Worm (Caenorhabditis elegans): ENCODE data around the gene F35C11.6.

Gene F35C11.6

ce11 chrII:8216922-8217321 lies 42.0 kb downstream of the F35C11.6 start, which contains the start of gene ifg-1:
TSS of gene ifg-1 (plus strand) at chrII:8217222.
- TF ChIP-seq ztf-11 (tag; optimal IDR thresholded peaks at IDR 0.05) (no peak), dmd-4 (tag; optimal IDR thresholded peaks at IDR 0.05) (no peak), sma-9 (GFP tag; optimal IDR thresholded peaks at IDR 0.05) (no peak), sma-9 (tag; optimal IDR thresholded peaks at IDR 0.05) (no peak), elt-1 (tag; optimal IDR thresholded peaks at IDR 0.05) (no peak), nhr-237 (tag; optimal IDR thresholded peaks at IDR 0.05) (no peak), unc-55 (GFP tag; optimal IDR thresholded peaks at IDR 0.05) (no peak), lsy-2 (tag; optimal IDR thresholded peaks at IDR 0.05) (no peak), F13H6.1 (tag; optimal IDR thresholded peaks at IDR 0.05) (no peak), ceh-82 (tag; optimal IDR thresholded peaks at IDR 0.05) (no peak), Y55F3AM.14 (GFP tag; optimal IDR thresholded peaks at IDR 0.05) (no peak), nhr-129 (tag; optimal IDR thresholded peaks at IDR 0.05) (no peak)

- TF ChIP-seq ama-1 (optimal IDR thresholded peaks at IDR 0.05) (no peak), sem-4 (tag; optimal IDR thresholded peaks at IDR 0.05) (no peak), unc-55 (GFP tag; optimal IDR thresholded peaks at IDR 0.05) (peak; percentile 70), ZK546.5 (tag; optimal IDR thresholded peaks at IDR 0.05) (no peak), lin-11 (tag; optimal IDR thresholded peaks at IDR 0.05) (no peak), unc-39 (tag; optimal IDR thresholded peaks at IDR 0.05) (no peak), nhr-6 (tag; optimal IDR thresholded peaks at IDR 0.05) (peak; percentile 38), gmeb-1 (tag; optimal IDR thresholded peaks at IDR 0.05) (peak; percentile 51), ztf-1 (GFP tag; conservative IDR thresholded peaks at IDR 0.05) (no peak), ceh-16 (tag; optimal IDR thresholded peaks at IDR 0.05) (no peak), aly-2 (tag; optimal IDR thresholded peaks at IDR 0.05) (no peak), mab-5 (tag; optimal IDR thresholded peaks at IDR 0.05) (no peak), nhr-21 (tag; optimal IDR thresholded peaks at IDR 0.05) (no peak), dmd-4 (tag; optimal IDR thresholded peaks at IDR 0.05) (no peak), nhr-23 (tag; optimal IDR thresholded peaks at IDR 0.05) (no peak), nhr-25 (tag; optimal IDR thresholded peaks at IDR 0.05) (peak; percentile 25), nhr-12 (tag; optimal IDR thresholded peaks at IDR 0.05) (no peak), sma-9 (GFP tag; optimal IDR thresholded peaks at IDR 0.05) (peak; percentile 49), sma-9 (tag; optimal IDR thresholded peaks at IDR 0.05) (no peak), blmp-1 (tag; optimal IDR thresholded peaks at IDR 0.05; ENCODE audit: insufficient read depth) (no peak), alr-1 (tag; optimal IDR thresholded peaks at IDR 0.05) (no peak), F13H6.1 (tag; optimal IDR thresholded peaks at IDR 0.05) (peak; percentile 46), C34F6.9 (tag; optimal IDR thresholded peaks at IDR 0.05) (peak; percentile 84), elt-1 (tag; optimal IDR thresholded peaks at IDR 0.05) (no peak), zag-1 (tag; optimal IDR thresholded peaks at IDR 0.05) (no peak), R02D3.7 (tag; optimal IDR thresholded peaks at IDR 0.05) (peak; percentile 75), peb-1 (tag; optimal IDR thresholded peaks at IDR 0.05) (no peak), nhr-11 (tag; optimal IDR thresholded peaks at IDR 0.05) (no peak), mdl-1 (tag; optimal IDR thresholded peaks at IDR 0.05) (no peak), lin-39 (tag; optimal IDR thresholded peaks at IDR 0.05) (no peak), lsy-2 (tag; optimal IDR thresholded peaks at IDR 0.05) (peak; percentile 25 to 86), nhr-237 (tag; optimal IDR thresholded peaks at IDR 0.05) (no peak), fos-1 (tag; optimal IDR thresholded peaks at IDR 0.05) (no peak), ceh-82 (tag; optimal IDR thresholded peaks at IDR 0.05) (no peak), nhr-129 (tag; optimal IDR thresholded peaks at IDR 0.05) (peak; percentile 56), crh-2 (tag; optimal IDR thresholded peaks at IDR 0.05) (peak; percentile 51), elt-3 (tag; optimal IDR thresholded peaks at IDR 0.05) (no peak)
Measured at ce11 chrII:8216433-8216832, 42.5 kb downstream of the F35C11.6 start, which contains the start of gene M110.3. TSS of gene M110.3 (minus strand) at chrII:8216616.

- TF ChIP-seq ama-1 (optimal IDR thresholded peaks at IDR 0.05) (no peak), crh-2 (tag; optimal IDR thresholded peaks at IDR 0.05) (no peak), lsy-2 (tag; optimal IDR thresholded peaks at IDR 0.05) (no peak), lin-11 (tag; optimal IDR thresholded peaks at IDR 0.05) (no peak), sem-4 (tag; optimal IDR thresholded peaks at IDR 0.05) (no peak), nhr-237 (tag; optimal IDR thresholded peaks at IDR 0.05) (no peak)
Measured at ce11 chrII:8214367-8214766, 44.6 kb downstream of the F35C11.6 start, which contains the start of gene M110.10. TSS of gene M110.10 (minus strand) at chrII:8214467.

ce11 chrII:8212680-8213079 lies 46.3 kb downstream of the F35C11.6 start, which contains the start of gene twk-3:
TSS of gene twk-3 (minus strand) at chrII:8212780.
- TF ChIP-seq elt-3 (tag; optimal IDR thresholded peaks at IDR 0.05), result no peak
- TF ChIP-seq fos-1 (tag; optimal IDR thresholded peaks at IDR 0.05), result no peak
- TF ChIP-seq snpc-4 (tag; optimal IDR thresholded peaks at IDR 0.05), result no peak
